Fruit fly (Drosophila melanogaster) whole organism, embryonic: ENCODE measurements around the gene TwdlC.

Experiments used
- Awh ChIP-seq: fragments of 200-800 bp; sonication (Bioruptor generic); IDR thresholded peaks from 2 replicates; pipeline ENCODE4, ENCODE4 v1.3.6; 2022; ENCODE audit warnings: missing biosample characterization, missing genetic modification characterization
- Bdp1 ChIP-seq: fragments of 200-800 bp; sonication (Bioruptor generic); optimal IDR thresholded peaks from 3 replicates; lab custom pipeline; 2016; ENCODE audit warnings: missing biosample characterization, missing genetic modification characterization
- Blimp-1 ChIP-seq: fragments of 200-800 bp; sonication (Bioruptor generic); optimal IDR thresholded peaks from 3 replicates; lab custom pipeline; 2018; ENCODE audit warnings: missing biosample characterization, missing genetic modification characterization, mild to moderate bottlenecking, moderate library complexity, missing genetic modification reagents
- CG10366 ChIP-seq: fragments of 200-800 bp; sonication (Bioruptor generic); IDR thresholded peaks from 2 replicates; pipeline ENCODE4 v1.3.6; 2022; ENCODE audit warnings: missing biosample characterization, missing genetic modification characterization
- CG10959 ChIP-seq: fragments of 200-800 bp; sonication (Bioruptor generic); IDR thresholded peaks from 2 replicates; pipeline ENCODE4 v1.3.6; 2022; ENCODE audit warnings: missing biosample characterization, missing genetic modification characterization
- CG11247 ChIP-seq: fragments of 200-800 bp; sonication (Bioruptor generic); IDR thresholded peaks from 2 replicates; pipeline ENCODE4 v1.3.6; 2022; ENCODE audit warnings: missing biosample characterization, missing genetic modification characterization
- CG12299 ChIP-seq: fragments of 200-800 bp; sonication (Bioruptor generic); optimal IDR thresholded peaks from 2 replicates; lab custom pipeline; 2018; ENCODE audit warnings: missing biosample characterization, mild to moderate bottlenecking, missing genetic modification characterization
- CG1233 ChIP-seq: fragments of 200-800 bp; sonication (Bioruptor generic); optimal IDR thresholded peaks from 4 replicates; lab custom pipeline; 2018; ENCODE audit warnings: missing biosample characterization, mild to moderate bottlenecking, missing genetic modification characterization
- CG12391 ChIP-seq: fragments of 200-800 bp; sonication (Bioruptor generic); optimal IDR thresholded peaks from 3 replicates; lab custom pipeline; 2018; ENCODE audit warnings: missing biosample characterization, mild to moderate bottlenecking, missing genetic modification characterization, moderate library complexity
- CG13424 ChIP-seq: fragments of 200-800 bp; sonication (Bioruptor generic); optimal IDR thresholded peaks from 2 replicates; lab custom pipeline; 2019; ENCODE audit warnings: missing biosample characterization, mild to moderate bottlenecking, missing genetic modification characterization, moderate library complexity
- CG1603 ChIP-seq: fragments of 200-800 bp; sonication (Bioruptor generic); optimal IDR thresholded peaks from 2 replicates; lab custom pipeline; 2019; ENCODE audit warnings: missing biosample characterization, mild to moderate bottlenecking, missing genetic modification characterization, moderate library complexity
- CG2129 ChIP-seq: fragments of 200-800 bp; sonication (Bioruptor generic); IDR thresholded peaks from 2 replicates; pipeline ENCODE4 v1.3.6; 2022; ENCODE audit warnings: missing biosample characterization, missing genetic modification characterization; ENCODE audit not compliant: partially characterized antibody
- CG3065 ChIP-seq: fragments of 200-800 bp; sonication (Bioruptor generic); optimal IDR thresholded peaks from 2 replicates; lab custom pipeline; 2016; ENCODE audit warnings: missing biosample characterization, missing genetic modification characterization
- CG4282 ChIP-seq: fragments of 200-800 bp; sonication (Bioruptor generic); optimal IDR thresholded peaks from 2 replicates; lab custom pipeline; 2016; ENCODE audit warnings: missing biosample characterization, missing genetic modification characterization
- CG4404 ChIP-seq: fragments of 200-800 bp; sonication (Bioruptor generic); IDR thresholded peaks from 2 replicates; pipeline ENCODE4 v1.3.6; 2022; ENCODE audit warnings: missing biosample characterization, missing genetic modification characterization
- CG5953 ChIP-seq: fragments of 200-800 bp; sonication (Bioruptor generic); IDR thresholded peaks from 2 replicates; pipeline ENCODE4 v1.3.6; 2022; ENCODE audit warnings: missing biosample characterization, missing genetic modification characterization
- CG6654 ChIP-seq: fragments of 200-800 bp; sonication (Bioruptor generic); optimal IDR thresholded peaks from 2 replicates; lab custom pipeline; 2017; ENCODE audit warnings: missing biosample characterization, mild to moderate bottlenecking, missing genetic modification characterization
- CG6683 ChIP-seq: fragments of 200-800 bp; sonication (Bioruptor generic); optimal IDR thresholded peaks from 2 replicates; lab custom pipeline; 2017; ENCODE audit warnings: missing biosample characterization, mild to moderate bottlenecking, missing genetic modification characterization, missing genetic modification reagents
- CG7372 ChIP-seq: fragments of 200-800 bp; sonication (Bioruptor generic); IDR thresholded peaks from 2 replicates; pipeline ENCODE4 v1.3.6; 2022; ENCODE audit warnings: missing biosample characterization, missing genetic modification characterization
- CrebB ChIP-seq: fragments of 200-800 bp; sonication (Bioruptor generic); optimal IDR thresholded peaks from 3 replicates; lab custom pipeline; 2018; ENCODE audit warnings: missing biosample characterization, mild to moderate bottlenecking, missing genetic modification characterization
- Dad ChIP-seq: fragments of 200-800 bp; sonication (Bioruptor generic); optimal IDR thresholded peaks from 3 replicates; lab custom pipeline; 2016; ENCODE audit warnings: missing biosample characterization, missing genetic modification characterization
- Dbx ChIP-seq: fragments of 200-800 bp; sonication (Bioruptor generic); IDR thresholded peaks from 3 replicates; pipeline ENCODE4 v1.3.6; 2022; ENCODE audit warnings: missing biosample characterization, missing genetic modification characterization
- Eip74EF ChIP-seq, 2 experiments: fragments of 200-800 bp in 1 of 2; fragments of >200 bp in 1 of 2; sonication (Bioruptor generic) in 1 of 2; optimal IDR thresholded peaks; 2 replicates each; lab custom pipeline; 2017 to 2019; ENCODE audit warnings: missing biosample characterization in 2 of 2, missing genetic modification characterization in 2 of 2, mild to moderate bottlenecking in 1 of 2, moderate library complexity in 1 of 2
- HLH3B ChIP-seq: fragments of 200-800 bp; sonication (Bioruptor generic); IDR thresholded peaks from 2 replicates; pipeline ENCODE4 v1.3.6; 2022; ENCODE audit warnings: missing biosample characterization, missing genetic modification characterization
- HLHmδ ChIP-seq: fragments of 200-800 bp; sonication (Bioruptor generic); optimal IDR thresholded peaks from 2 replicates; lab custom pipeline; 2018; ENCODE audit warnings: missing biosample characterization, mild to moderate bottlenecking, missing genetic modification characterization, moderate library complexity
- Poxn ChIP-seq: fragments of 200-800 bp; sonication (Bioruptor generic); IDR thresholded peaks from 2 replicates; pipeline ENCODE4 v1.3.6; 2022; ENCODE audit warnings: missing biosample characterization, missing genetic modification characterization
- Sox100B ChIP-seq: fragments of 200-800 bp; sonication (Bioruptor generic); optimal IDR thresholded peaks from 3 replicates; lab custom pipeline; 2018; ENCODE audit warnings: missing biosample characterization, mild to moderate bottlenecking, missing genetic modification characterization
- Tbp ChIP-seq: fragments of >200 bp; optimal IDR thresholded peaks from 2 replicates; lab custom pipeline; 2018; ENCODE audit warnings: missing biosample characterization, missing genetic modification characterization
- Xbp1 ChIP-seq: fragments of 200-800 bp; sonication (Bioruptor generic); optimal IDR thresholded peaks from 3 replicates; lab custom pipeline; 2016; ENCODE audit warnings: missing biosample characterization, mild to moderate bottlenecking, missing genetic modification characterization
- amos ChIP-seq: fragments of 200-800 bp; sonication (Bioruptor generic); IDR thresholded peaks from 2 replicates; pipeline ENCODE4 v1.3.6; 2022; ENCODE audit warnings: missing biosample characterization, missing genetic modification characterization; ENCODE audit not compliant: partially characterized antibody
- ash1 ChIP-seq: fragments of 200-800 bp; sonication (Bioruptor generic); optimal IDR thresholded peaks from 2 replicates; lab custom pipeline; 2018; ENCODE audit warnings: missing biosample characterization, mild to moderate bottlenecking, missing genetic modification characterization
- chn ChIP-seq: fragments of 200-800 bp; sonication (Bioruptor generic); optimal IDR thresholded peaks from 2 replicates; lab custom pipeline; 2016; ENCODE audit warnings: missing biosample characterization, missing genetic modification characterization
- ci ChIP-seq: fragments of 200-800 bp; sonication (Bioruptor generic); IDR thresholded peaks from 3 replicates; pipeline ENCODE4 v1.3.6; 2022; ENCODE audit warnings: missing biosample characterization, missing genetic modification characterization
- crol ChIP-seq: fragments of 200-800 bp; sonication (Bioruptor generic); IDR thresholded peaks from 2 replicates; pipeline ENCODE4 v1.3.6; 2022; ENCODE audit warnings: missing biosample characterization, missing genetic modification characterization
- disco-r ChIP-seq: fragments of 200-800 bp; sonication (Bioruptor generic); optimal IDR thresholded peaks from 2 replicates; lab custom pipeline; 2016; ENCODE audit warnings: missing biosample characterization, missing genetic modification characterization
- emc ChIP-seq: fragments of 200-800 bp; sonication (Bioruptor generic); optimal IDR thresholded peaks from 2 replicates; lab custom pipeline; 2016; ENCODE audit warnings: missing biosample characterization, missing genetic modification characterization
- gsb-n ChIP-seq: fragments of 200-800 bp; sonication (Bioruptor generic); optimal IDR thresholded peaks from 3 replicates; lab custom pipeline; 2018; ENCODE audit warnings: missing biosample characterization, mild to moderate bottlenecking, missing genetic modification characterization
- gt ChIP-seq: fragments of 200-800 bp; sonication (Bioruptor generic); IDR thresholded peaks from 2 replicates; pipeline ENCODE4 v1.3.6; 2022; ENCODE audit warnings: missing biosample characterization, missing genetic modification characterization
- ham ChIP-seq: fragments of 200-800 bp; sonication (Bioruptor generic); IDR thresholded peaks from 2 replicates; pipeline ENCODE4 v1.3.6; 2022; ENCODE audit warnings: missing biosample characterization, missing genetic modification characterization
- nmo ChIP-seq: fragments of 200-800 bp; sonication (Bioruptor generic); optimal IDR thresholded peaks from 2 replicates; lab custom pipeline; 2018; ENCODE audit warnings: missing biosample characterization, mild to moderate bottlenecking, missing genetic modification characterization, moderate library complexity
- odd ChIP-seq: fragments of 200-800 bp; sonication (Bioruptor generic); optimal IDR thresholded peaks from 2 replicates; lab custom pipeline; 2017; ENCODE audit warnings: missing biosample characterization, mild to moderate bottlenecking, missing genetic modification characterization
- pfk ChIP-seq: fragments of 200-800 bp; sonication (Bioruptor generic); optimal IDR thresholded peaks from 2 replicates; lab custom pipeline; 2018; ENCODE audit warnings: missing biosample characterization, mild to moderate bottlenecking, missing genetic modification characterization, moderate library complexity
- pita ChIP-seq: fragments of 200-800 bp; sonication (Bioruptor generic); optimal IDR thresholded peaks from 2 replicates; lab custom pipeline; 2017; ENCODE audit warnings: missing biosample characterization, mild to moderate bottlenecking, missing genetic modification characterization
- row ChIP-seq: fragments of 200-800 bp; sonication (Bioruptor generic); IDR thresholded peaks from 3 replicates; pipeline ENCODE4 v1.3.6; 2022; ENCODE audit warnings: missing biosample characterization, missing genetic modification characterization
- run ChIP-seq: fragments of 200-800 bp; sonication (Bioruptor generic); optimal IDR thresholded peaks from 3 replicates; lab custom pipeline; 2018; ENCODE audit warnings: missing biosample characterization, mild to moderate bottlenecking, missing genetic modification characterization
- sim ChIP-seq: fragments of 200-800 bp; sonication (Bioruptor generic); IDR thresholded peaks from 2 replicates; pipeline ENCODE4 v1.3.6; 2022; ENCODE audit warnings: missing biosample characterization, missing genetic modification characterization
- stwl ChIP-seq: fragments of 200-800 bp; sonication (Bioruptor generic); optimal IDR thresholded peaks from 3 replicates; lab custom pipeline; 2018; ENCODE audit warnings: missing biosample characterization, mild to moderate bottlenecking, missing genetic modification characterization, moderate library complexity
- unc-4 ChIP-seq: fragments of 200-800 bp; sonication (Bioruptor generic); IDR thresholded peaks from 2 replicates; pipeline ENCODE4 v1.3.6; 2022; ENCODE audit warnings: missing biosample characterization, missing genetic modification characterization; ENCODE audit not compliant: partially characterized antibody
- zf30C ChIP-seq: fragments of 200-800 bp; sonication (Bioruptor generic); optimal IDR thresholded peaks from 3 replicates; lab custom pipeline; 2018; ENCODE audit warnings: missing biosample characterization, mild to moderate bottlenecking, missing genetic modification characterization
- zfh2 ChIP-seq: fragments of 200-800 bp; sonication (Bioruptor generic); optimal IDR thresholded peaks from 2 replicates; lab custom pipeline; 2016; ENCODE audit warnings: missing biosample characterization, missing genetic modification characterization

TwdlC gene

dm6 chr3R:26968823-26969638 is 25.6 kb upstream of the TwdlC start (continued):
- TF ChIP-seq CG12299 (tag; lab: Kevin White, UChicago) (no peak), Sox100B (GFP tag; lab: Kevin White, UChicago) (peak; percentile 10), ash1 (no peak), CG2129 (GFP tag; lab: Robert Waterston, UW) (no peak), Tbp (GFP tag; lab: Kevin White, UChicago) (no peak), crol (GFP tag; lab: Robert Waterston, UW) (peak; percentile 87), zf30C (GFP tag; lab: Kevin White, UChicago) (peak; percentile 47), stwl (no peak), CG1233 (GFP tag; lab: Kevin White, UChicago) (no peak), CG1603 (no peak), nmo (peak; percentile 23), row (peak; percentile 55), chn (no peak), run (tag; lab: Kevin White, UChicago) (no peak), CG4282 (GFP tag; lab: Kevin White, UChicago) (no peak), CG4404 (GFP tag; lab: Robert Waterston, UW) (no peak), Dbx (GFP tag; lab: Robert Waterston, UW) (no peak), unc-4 (GFP tag; lab: Robert Waterston, UW) (no peak), CG12391 (tag; lab: Kevin White, UChicago) (peak; percentile 58), CG10366 (GFP tag; lab: Robert Waterston, UW) (no peak), CG13424 (tag; lab: Kevin White, UChicago) (peak; percentile 50), pfk (GFP tag; lab: Kevin White, UChicago) (no peak), CG5953 (GFP tag; lab: Robert Waterston, UW) (no peak), pita (GFP tag; lab: Kevin White, UChicago) (no peak), odd (no peak), HLHmδ (GFP tag; lab: Kevin White, UChicago) (no peak), gt (no peak), CG11247 (no peak), Bdp1 (GFP tag; lab: Kevin White, UChicago) (no peak), disco-r (GFP tag; lab: Kevin White, UChicago) (no peak), CrebB (tag; lab: Kevin White, UChicago) (no peak), CG7372 (GFP tag; lab: Robert Waterston, UW) (no peak), zfh2 (GFP tag; lab: Kevin White, UChicago) (no peak), gsb-n (tag; lab: Kevin White, UChicago) (no peak), Eip74EF (GFP tag; optimal IDR thresholded peaks at IDR 0.05; lab: Kevin White, UChicago) (no peak), Awh (GFP tag; lab: Robert Waterston, UW) (0 out of 2 replicates have a peak, but pooled peaks have one; percentile 18), Xbp1 (peak; percentile 16), Poxn (GFP tag; lab: Robert Waterston, UW) (no peak), sim (no peak), amos (no peak), CG3065 (GFP tag; lab: Kevin White, UChicago) (no peak), CG6654 (GFP tag; lab: Kevin White, UChicago) (no peak), CG6683 (GFP tag; lab: Kevin White, UChicago) (no peak), Dad (GFP tag; lab: Kevin White, UChicago) (no peak), emc (GFP tag; lab: Kevin White, UChicago) (no peak), HLH3B (GFP tag; lab: Robert Waterston, UW) (no peak), Blimp-1 (GFP tag; lab: Kevin White, UChicago) (peak; percentile 45), CG10959 (GFP tag; lab: Robert Waterston, UW) (no peak), ci (GFP tag; lab: Robert Waterston, UW) (peak; percentile 67; the same call in 2 of the 3 replicates), ham (no peak)
